Fruit fly (Drosophila melanogaster) whole organism, embryonic: ENCODE measurements around the gene Cypl.

Source experiments
- Antp ChIP-seq: fragments of 200-800 bp; sonication (Bioruptor generic); optimal IDR thresholded peaks from 3 replicates; lab custom pipeline; 2016; ENCODE audit warnings: missing biosample characterization, missing genetic modification characterization
- BEAF-32 ChIP-seq: fragments of 200-800 bp; sonication (Bioruptor generic); optimal IDR thresholded peaks from 3 replicates; lab custom pipeline; 2017; ENCODE audit warnings: missing biosample characterization, missing genetic modification characterization, mild to moderate bottlenecking, moderate library complexity, missing genetic modification reagents
- CG1024 ChIP-seq: fragments of 200-800 bp; sonication (Bioruptor generic); IDR thresholded peaks from 2 replicates; pipeline ENCODE4 v1.3.6; 2022; ENCODE audit warnings: missing biosample characterization, missing genetic modification characterization
- CG10321 ChIP-seq: fragments of 200-800 bp; sonication (Bioruptor generic); IDR thresholded peaks from 2 replicates; pipeline ENCODE4 v1.3.6; 2022; ENCODE audit warnings: missing biosample characterization, missing genetic modification characterization
- CG10543 ChIP-seq: fragments of 200-800 bp; sonication (Bioruptor generic); optimal IDR thresholded peaks from 3 replicates; lab custom pipeline; 2017; ENCODE audit warnings: missing biosample characterization, mild to moderate bottlenecking, missing genetic modification characterization, moderate library complexity
- CG10979 ChIP-seq: fragments of 200-800 bp; sonication (Bioruptor generic); optimal IDR thresholded peaks from 2 replicates; lab custom pipeline; 2018; ENCODE audit warnings: missing biosample characterization, mild to moderate bottlenecking, missing genetic modification characterization, moderate library complexity
- CG11247 ChIP-seq: fragments of 200-800 bp; sonication (Bioruptor generic); IDR thresholded peaks from 2 replicates; pipeline ENCODE4 v1.3.6; 2022; ENCODE audit warnings: missing biosample characterization, missing genetic modification characterization
- CG11723 ChIP-seq: fragments of 200-800 bp; sonication (Bioruptor generic); optimal IDR thresholded peaks from 2 replicates; lab custom pipeline; 2017; ENCODE audit warnings: missing biosample characterization, mild to moderate bottlenecking, missing genetic modification characterization
- CG1233 ChIP-seq: fragments of 200-800 bp; sonication (Bioruptor generic); optimal IDR thresholded peaks from 4 replicates; lab custom pipeline; 2018; ENCODE audit warnings: missing biosample characterization, mild to moderate bottlenecking, missing genetic modification characterization
- CG1603 ChIP-seq: fragments of 200-800 bp; sonication (Bioruptor generic); optimal IDR thresholded peaks from 2 replicates; lab custom pipeline; 2019; ENCODE audit warnings: missing biosample characterization, mild to moderate bottlenecking, missing genetic modification characterization, moderate library complexity
- CG16779 ChIP-seq: fragments of 200-800 bp; sonication (Bioruptor generic); IDR thresholded peaks from 2 replicates; pipeline ENCODE4 v1.3.6; 2022; ENCODE audit warnings: missing biosample characterization, missing genetic modification characterization
- CG17186 ChIP-seq: fragments of 200-800 bp; sonication (Bioruptor generic); optimal IDR thresholded peaks from 3 replicates; lab custom pipeline; 2017; ENCODE audit warnings: missing biosample characterization, missing genetic modification reagents, missing genetic modification characterization
- CG17385 ChIP-seq: fragments of 200-800 bp; sonication (Bioruptor generic); optimal IDR thresholded peaks from 3 replicates; lab custom pipeline; 2018; ENCODE audit warnings: missing biosample characterization, mild to moderate bottlenecking, missing genetic modification characterization
- CG1832 ChIP-seq: fragments of 200-800 bp; sonication (Bioruptor generic); optimal IDR thresholded peaks from 2 replicates; lab custom pipeline; 2017; ENCODE audit warnings: missing biosample characterization, mild to moderate bottlenecking, missing genetic modification characterization, inconsistent platforms
- CG2120 ChIP-seq: fragments of 200-800 bp; sonication (Bioruptor generic); optimal IDR thresholded peaks from 3 replicates; lab custom pipeline; 2016; ENCODE audit warnings: missing biosample characterization, missing genetic modification characterization
- CG3163 ChIP-seq: fragments of 200-800 bp; sonication (Bioruptor generic); optimal IDR thresholded peaks from 3 replicates; lab custom pipeline; 2016; ENCODE audit warnings: missing biosample characterization, missing genetic modification characterization
- CG6683 ChIP-seq: fragments of 200-800 bp; sonication (Bioruptor generic); optimal IDR thresholded peaks from 2 replicates; lab custom pipeline; 2017; ENCODE audit warnings: missing biosample characterization, mild to moderate bottlenecking, missing genetic modification characterization, missing genetic modification reagents
- CG6813 ChIP-seq: fragments of 200-800 bp; sonication (Bioruptor generic); optimal IDR thresholded peaks from 2 replicates; lab custom pipeline; 2017; ENCODE audit warnings: missing biosample characterization, missing genetic modification characterization, mild to moderate bottlenecking, moderate library complexity, missing genetic modification reagents
- CG7372 ChIP-seq: fragments of 200-800 bp; sonication (Bioruptor generic); IDR thresholded peaks from 2 replicates; pipeline ENCODE4 v1.3.6; 2022; ENCODE audit warnings: missing biosample characterization, missing genetic modification characterization
- CG7786 ChIP-seq: fragments of 200-800 bp; sonication (Bioruptor generic); optimal IDR thresholded peaks from 2 replicates; lab custom pipeline; 2016; ENCODE audit warnings: missing biosample characterization, missing genetic modification characterization
- CG7839 ChIP-seq: fragments of 200-800 bp; sonication (Bioruptor generic); optimal IDR thresholded peaks from 3 replicates; lab custom pipeline; 2018; ENCODE audit warnings: missing biosample characterization, mild to moderate bottlenecking, missing genetic modification characterization, moderate library complexity
- Dek ChIP-seq: fragments of 200-800 bp; sonication (Bioruptor generic); optimal IDR thresholded peaks from 3 replicates; lab custom pipeline; 2019; ENCODE audit warnings: missing biosample characterization, mild to moderate bottlenecking, missing genetic modification characterization, moderate library complexity
- Dp ChIP-seq: fragments of 200-800 bp; sonication (Bioruptor generic); optimal IDR thresholded peaks from 2 replicates; lab custom pipeline; 2018; ENCODE audit warnings: missing biosample characterization, mild to moderate bottlenecking, missing genetic modification characterization, moderate library complexity
- E2f1 ChIP-seq: fragments of 200-800 bp; sonication (Bioruptor generic); IDR thresholded peaks from 2 replicates; pipeline ENCODE4 v1.3.6; 2022; ENCODE audit warnings: missing biosample characterization, missing genetic modification characterization
- Fer1 ChIP-seq: fragments of 200-800 bp; sonication (Bioruptor generic); optimal IDR thresholded peaks from 2 replicates; lab custom pipeline; 2017; ENCODE audit warnings: missing biosample characterization, mild to moderate bottlenecking, missing genetic modification characterization
- Jarid2 ChIP-seq: fragments of 200-800 bp; sonication (Bioruptor generic); optimal IDR thresholded peaks from 3 replicates; lab custom pipeline; 2017; ENCODE audit warnings: mild to moderate bottlenecking, missing biosample characterization, missing genetic modification reagents, missing genetic modification characterization
- Lim3 ChIP-seq: fragments of 200-800 bp; sonication (Bioruptor generic); IDR thresholded peaks from 2 replicates; pipeline ENCODE4 v1.3.6; 2022; ENCODE audit warnings: missing biosample characterization, missing genetic modification characterization
- Sry-δ ChIP-seq: fragments of 200-800 bp; sonication (Bioruptor generic); optimal IDR thresholded peaks from 2 replicates; lab custom pipeline; 2016; ENCODE audit warnings: missing biosample characterization, missing genetic modification characterization
- Xrp1 ChIP-seq: fragments of 200-800 bp; sonication (Bioruptor generic); IDR thresholded peaks from 2 replicates; pipeline ENCODE4 v1.3.6; 2022; ENCODE audit warnings: missing biosample characterization, missing genetic modification characterization
- YL-1 ChIP-seq: fragments of 200-800 bp; sonication (Bioruptor generic); optimal IDR thresholded peaks from 3 replicates; lab custom pipeline; 2017; ENCODE audit warnings: missing biosample characterization, mild to moderate bottlenecking, missing genetic modification characterization
- ac ChIP-seq: fragments of 200-800 bp; sonication (Bioruptor generic); optimal IDR thresholded peaks from 3 replicates; lab custom pipeline; 2017; ENCODE audit warnings: missing biosample characterization, mild to moderate bottlenecking, missing genetic modification characterization
- cg ChIP-seq: fragments of 200-800 bp; sonication (Bioruptor generic); optimal IDR thresholded peaks from 3 replicates; lab custom pipeline; 2019; ENCODE audit warnings: missing biosample characterization, mild to moderate bottlenecking, missing genetic modification characterization, moderate library complexity
- chn ChIP-seq: fragments of 200-800 bp; sonication (Bioruptor generic); optimal IDR thresholded peaks from 2 replicates; lab custom pipeline; 2016; ENCODE audit warnings: missing biosample characterization, missing genetic modification characterization
- gsb-n ChIP-seq: fragments of 200-800 bp; sonication (Bioruptor generic); optimal IDR thresholded peaks from 3 replicates; lab custom pipeline; 2018; ENCODE audit warnings: missing biosample characterization, mild to moderate bottlenecking, missing genetic modification characterization
- ind ChIP-seq: fragments of 200-800 bp; sonication (Bioruptor generic); optimal IDR thresholded peaks from 3 replicates; lab custom pipeline; 2016; ENCODE audit warnings: missing biosample characterization, missing genetic modification characterization
- jing ChIP-seq: fragments of 200-800 bp; sonication (Bioruptor generic); optimal IDR thresholded peaks from 2 replicates; lab custom pipeline; 2018; ENCODE audit warnings: missing biosample characterization, mild to moderate bottlenecking, missing genetic modification characterization
- jumu ChIP-seq: fragments of 200-800 bp; sonication (Bioruptor generic); optimal IDR thresholded peaks from 3 replicates; lab custom pipeline; 2016; ENCODE audit warnings: missing biosample characterization, missing genetic modification characterization
- lbe ChIP-seq: fragments of 200-800 bp; sonication (Bioruptor generic); optimal IDR thresholded peaks from 2 replicates; lab custom pipeline; 2016; ENCODE audit warnings: missing biosample characterization, mild to moderate bottlenecking, missing genetic modification characterization
- pb ChIP-seq: fragments of 200-800 bp; sonication (Bioruptor generic); optimal IDR thresholded peaks from 3 replicates; lab custom pipeline; 2016; ENCODE audit warnings: missing biosample characterization, missing genetic modification characterization
- pnt ChIP-seq: fragments of 200-800 bp; sonication (Bioruptor generic); optimal IDR thresholded peaks from 3 replicates; lab custom pipeline; 2016; ENCODE audit warnings: missing biosample characterization, missing genetic modification characterization
- sd ChIP-seq: fragments of 200-800 bp; sonication (Bioruptor generic); optimal IDR thresholded peaks from 3 replicates; lab custom pipeline; 2018; ENCODE audit warnings: missing biosample characterization, mild to moderate bottlenecking, missing genetic modification characterization, moderate library complexity
- sim ChIP-seq: fragments of 200-800 bp; sonication (Bioruptor generic); IDR thresholded peaks from 2 replicates; pipeline ENCODE4 v1.3.6; 2022; ENCODE audit warnings: missing biosample characterization, missing genetic modification characterization
- sima ChIP-seq: fragments of 200-800 bp; sonication (Bioruptor generic); optimal IDR thresholded peaks from 2 replicates; lab custom pipeline; 2016; ENCODE audit warnings: missing biosample characterization, missing genetic modification characterization
- slp2 ChIP-seq: fragments of 200-800 bp; sonication (Bioruptor generic); optimal IDR thresholded peaks from 2 replicates; lab custom pipeline; 2016; ENCODE audit warnings: missing biosample characterization, missing genetic modification characterization
- tna ChIP-seq: fragments of 200-800 bp; sonication (Bioruptor generic); IDR thresholded peaks from 2 replicates; pipeline ENCODE4 v1.3.6; 2022; ENCODE audit warnings: missing biosample characterization, missing genetic modification characterization; ENCODE audit not compliant: partially characterized antibody
- trem ChIP-seq: fragments of 200-800 bp; optimal IDR thresholded peaks from 3 replicates; lab custom pipeline; 2019; ENCODE audit warnings: missing biosample characterization, mild to moderate bottlenecking, missing genetic modification characterization, moderate library complexity
- ttk ChIP-seq: fragments of 200-800 bp; sonication (Bioruptor generic); IDR thresholded peaks from 2 replicates; pipeline ENCODE4 v2.1.2; 2022; ENCODE audit warnings: missing biosample characterization, missing genetic modification characterization
- unpg ChIP-seq: fragments of 200-800 bp; sonication (Bioruptor generic); optimal IDR thresholded peaks from 3 replicates; lab custom pipeline; 2018; ENCODE audit warnings: missing biosample characterization, mild to moderate bottlenecking, missing genetic modification characterization, moderate library complexity
- vvl ChIP-seq: fragments of 200-800 bp; sonication (Bioruptor generic); IDR thresholded peaks from 2 replicates; pipeline ENCODE4 v1.3.6; 2022; ENCODE audit warnings: missing biosample characterization, missing genetic modification characterization
- zfh1 ChIP-seq: fragments of 200-800 bp; sonication (Bioruptor generic); IDR thresholded peaks from 3 replicates; pipeline ENCODE4 v1.3.6; 2022; ENCODE audit warnings: missing biosample characterization, missing genetic modification characterization

Gene Cypl

DNA sequence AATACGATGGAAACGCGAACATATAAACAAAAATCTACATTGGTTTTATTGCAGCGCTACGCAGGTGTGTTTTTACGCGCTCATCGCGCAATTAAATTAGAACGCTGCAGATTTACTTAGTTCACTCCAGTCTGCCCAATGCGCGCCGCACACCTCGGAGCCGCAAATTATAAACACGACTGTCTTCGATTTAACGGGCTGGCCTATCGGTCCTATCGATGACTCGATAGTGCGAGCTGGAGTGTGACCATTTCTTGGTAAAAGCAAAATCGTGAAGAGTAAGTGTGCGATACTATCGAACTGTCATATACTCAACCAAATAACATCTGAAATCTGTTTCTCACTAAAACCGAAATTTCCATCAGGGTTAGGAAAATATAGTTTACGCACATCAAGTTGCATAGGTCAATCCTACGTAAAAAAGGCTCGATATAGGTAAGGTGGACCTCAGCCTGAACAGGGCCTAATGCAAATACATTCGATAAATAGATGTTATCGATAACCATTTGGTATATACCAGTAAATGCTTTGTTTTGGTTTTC is 2.2 kb downstream of the Cypl start, which contains the start of the genes klar and BORCS6:
Gene klar, minus strand, starts transcription at position 183 of the 542 bp plus-strand sequence.
Gene BORCS6, plus strand, starts transcription at position 420 of the 542 bp plus-strand sequence.
- TF ChIP-seq trem (tag; lab: Kevin White, UChicago), result peak; percentile 81
- TF ChIP-seq tna (GFP tag; lab: Robert Waterston, UW), result peak; percentile 94
- no peak; the same call in 1 of the 2 replicates for TF ChIP-seq E2f1 (GFP tag; lab: Robert Waterston, UW)
- no peak for TF ChIP-seq sima (GFP tag; lab: Kevin White, UChicago)
- peak; percentile 60 for TF ChIP-seq Antp (GFP tag; lab: Kevin White, UChicago)
- TF ChIP-seq sim (GFP tag; lab: Robert Waterston, UW), result no peak
- TF ChIP-seq vvl (GFP tag; lab: Robert Waterston, UW), result peak; percentile 75
- TF ChIP-seq CG10979 (tag; lab: Kevin White, UChicago), result peak; percentile 21
- peak; percentile 48 for TF ChIP-seq Dp
- no peak for TF ChIP-seq CG1832 (GFP tag; lab: Kevin White, UChicago)
- peak; percentile 74 for TF ChIP-seq CG7786 (GFP tag; lab: Kevin White, UChicago)
- peak; percentile 53 for TF ChIP-seq Fer1
- TF ChIP-seq CG11723, result no peak
- no peak for TF ChIP-seq ac
- TF ChIP-seq Jarid2, result peak; percentile 94
- TF ChIP-seq CG6813 (GFP tag; lab: Kevin White, UChicago), result peak; percentile 28
- peak; percentile 22 for TF ChIP-seq CG1233
- peak; percentile 28 for TF ChIP-seq lbe (GFP tag; lab: Kevin White, UChicago)
- no peak for TF ChIP-seq CG7372 (GFP tag; lab: Robert Waterston, UW)
- TF ChIP-seq unpg (GFP tag; lab: Kevin White, UChicago), result peak; percentile 43
- TF ChIP-seq CG17385 (GFP tag; lab: Kevin White, UChicago), result peak; percentile 57
- TF ChIP-seq Xrp1 (GFP tag; lab: Robert Waterston, UW), result peak; percentile 17; the same call in 1 of the 2 replicates
- peak; percentile 91 for TF ChIP-seq Sry-δ (GFP tag; lab: Kevin White, UChicago)
- no peak for TF ChIP-seq Lim3 (GFP tag; lab: Robert Waterston, UW)
- peak; percentile 0 for TF ChIP-seq CG6683
- TF ChIP-seq CG2120 (GFP tag; lab: Kevin White, UChicago), result peak; percentile 86
- TF ChIP-seq CG1024 (GFP tag; lab: Robert Waterston, UW), result peak; percentile 41
- peak; percentile 36 for TF ChIP-seq CG3163
- peak; percentile 35 for TF ChIP-seq Dek (tag; lab: Kevin White, UChicago)
- peak; percentile 91 for TF ChIP-seq CG17186
- peak; percentile 25 for TF ChIP-seq gsb-n
- TF ChIP-seq chn (GFP tag; lab: Kevin White, UChicago), result peak; percentile 66
- 0 out of 2 replicates have a peak, but pooled peaks have one; percentile 17 for TF ChIP-seq CG11247 (GFP tag; lab: Robert Waterston, UW)
- TF ChIP-seq BEAF-32 (GFP tag; lab: Kevin White, UChicago), result peak; percentile 99
- TF ChIP-seq CG16779 (GFP tag; lab: Robert Waterston, UW), result no peak
- peak; percentile 70 for TF ChIP-seq YL-1
- TF ChIP-seq ttk, result no peak
- TF ChIP-seq zfh1 (GFP tag; lab: Robert Waterston, UW), result peak; percentile 20; the same call in 1 of the 3 replicates
- peak; percentile 27 for TF ChIP-seq pb (GFP tag; lab: Kevin White, UChicago)
- TF ChIP-seq jumu (GFP tag; lab: Kevin White, UChicago), result peak; percentile 72
- no peak for TF ChIP-seq CG10321 (GFP tag; lab: Robert Waterston, UW)
- TF ChIP-seq pnt, result peak; percentile 73
- peak; percentile 62 for TF ChIP-seq slp2 (GFP tag; lab: Kevin White, UChicago)
- TF ChIP-seq sd (tag; lab: Kevin White, UChicago), result peak; percentile 51
- TF ChIP-seq jing (GFP tag; lab: Kevin White, UChicago), result no peak
- no peak for TF ChIP-seq cg (GFP tag; lab: Kevin White, UChicago)
- TF ChIP-seq CG7839 (tag; lab: Kevin White, UChicago), result peak; percentile 55
- TF ChIP-seq CG1603 (tag; lab: Kevin White, UChicago), result peak; percentile 89
- TF ChIP-seq ind, result peak; percentile 67
- peak; percentile 69 for TF ChIP-seq CG10543 (GFP tag; lab: Kevin White, UChicago)
